Worm (Caenorhabditis elegans): ENCODE measurements around the gene ndua-5.

- TF ChIP-seq snpc-4 (tag; optimal IDR thresholded peaks at IDR 0.05): no peak
- TF ChIP-seq lsy-2 (tag; optimal IDR thresholded peaks at IDR 0.05): no peak
- no peak for TF ChIP-seq elt-1 (tag; optimal IDR thresholded peaks at IDR 0.05; ENCODE audit: borderline replicate concordance, insufficient read depth)
- no peak for TF ChIP-seq elt-3 (tag; optimal IDR thresholded peaks at IDR 0.05)
- no peak for TF ChIP-seq ztf-11 (tag; optimal IDR thresholded peaks at IDR 0.05)
- no peak for TF ChIP-seq lin-13 (tag; optimal IDR thresholded peaks at IDR 0.05)
- TF ChIP-seq nhr-2 (tag; optimal IDR thresholded peaks at IDR 0.05): no peak
- no peak for TF ChIP-seq nhr-237 (tag; optimal IDR thresholded peaks at IDR 0.05)
- no peak for TF ChIP-seq lin-32 (GFP tag; optimal IDR thresholded peaks at IDR 0.05)
- TF ChIP-seq ceh-43 (GFP tag; optimal IDR thresholded peaks at IDR 0.05): no peak
Observed at ce11 chrIV:9520629-9521028, 4.1 kb downstream of the ndua-5 start.
